Fruit fly (Drosophila melanogaster) whole organism, prepupa: ENCODE data around the gene Ahcy.

Source experiments
- fkh ChIP-seq: fragments of 200-800 bp; sonication (Bioruptor generic); optimal IDR thresholded peaks from 3 replicates; lab custom pipeline; 2017; ENCODE audit warnings: missing biosample characterization, mild to moderate bottlenecking, missing genetic modification characterization, moderate library complexity
- svp ChIP-seq: fragments of 200-800 bp; sonication (Bioruptor generic); peaks from one replicate; lab custom pipeline; 2016; ENCODE audit warnings: missing biosample characterization, missing genetic modification characterization

DNA sequence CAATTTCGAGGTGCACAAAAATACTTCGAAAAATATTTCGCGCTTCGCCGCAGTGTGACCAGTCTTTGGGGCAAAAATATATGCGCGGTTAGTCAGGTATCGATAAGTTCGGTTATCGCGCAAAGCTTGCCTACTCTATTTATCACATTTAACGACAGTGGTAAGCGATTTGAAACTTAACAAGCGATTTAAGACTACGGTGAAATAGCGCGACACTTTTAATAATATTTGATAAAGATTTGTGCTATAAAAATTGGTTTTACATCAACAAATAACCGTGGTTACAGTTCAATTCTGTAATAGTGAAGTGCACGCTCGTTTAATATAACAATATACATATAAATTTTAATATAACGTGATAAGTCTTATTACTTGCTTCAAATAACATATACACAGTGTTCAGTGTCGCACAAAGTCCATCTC, 25.3 kb downstream of the Ahcy start, which contains the start of gene mh:
- TF ChIP-seq fkh (GFP tag; lab: Kevin White, UChicago) (no peak), svp (GFP tag; lab: Kevin White, UChicago) (no peak)
